Worm (Caenorhabditis elegans) whole organism, young adult: ENCODE results near the gene Y110A2AL.2.

Source experiments
- D2030.7 ChIP-seq: fragments of 200-800 bp; sonication (Bioruptor generic); IDR thresholded peaks from 2 replicates; pipeline ENCODE4 v1.3.6; 2022; ENCODE audit warnings: missing genetic modification reagents, missing genetic modification characterization, missing compliant biosample characterization
- F52B5.7 ChIP-seq: sonication (generic microtip); optimal IDR thresholded peaks from 2 replicates; lab custom pipeline; 2016; ENCODE audit warnings: mild to moderate bottlenecking, missing genetic modification characterization, missing compliant biosample characterization
- ceh-100 ChIP-seq: fragments of 200-800 bp; sonication (Bioruptor generic); IDR thresholded peaks from 2 replicates; pipeline ENCODE4 v1.3.6; 2022; ENCODE audit warnings: missing genetic modification reagents, missing genetic modification characterization, missing compliant biosample characterization
- ceh-40 ChIP-seq: fragments of 200-800 bp; sonication (Bioruptor generic); IDR thresholded peaks from 2 replicates; pipeline ENCODE4 v1.3.6; 2022; ENCODE audit warnings: missing genetic modification characterization, missing compliant biosample characterization
- ceh-91 ChIP-seq: fragments of 200-800 bp; sonication (Bioruptor generic); IDR thresholded peaks from 2 replicates; pipeline ENCODE4 v1.3.6; 2022; ENCODE audit warnings: missing genetic modification reagents, missing genetic modification characterization, missing compliant biosample characterization
- egrh-3 ChIP-seq: fragments of 200-800 bp; sonication (Bioruptor generic); IDR thresholded peaks from 2 replicates; pipeline ENCODE4 v1.3.6; 2022; ENCODE audit warnings: missing genetic modification reagents, missing genetic modification characterization, missing compliant biosample characterization
- let-607 ChIP-seq, 2 experiments: fragments of 200-800 bp in 1 of 2; sonication (Bioruptor generic) in 1 of 2; sonication (generic microtip) in 1 of 2; optimal IDR thresholded peaks; 2 replicates each; lab custom pipeline; 2016 to 2018; ENCODE audit warnings: mild to moderate bottlenecking in 2 of 2, missing compliant biosample characterization in 2 of 2, missing genetic modification characterization in 2 of 2, moderate library complexity in 2 of 2, missing genotype in 1 of 2
- lin-35 ChIP-seq, 3 experiments: fragments of 150-350 bp in 2 of 3; sonication (generic microtip) in 1 of 3; optimal IDR thresholded peaks; 2 replicates each; lab custom pipeline; 2014 to 2018; ENCODE audit warnings: missing biosample characterization in 3 of 3, missing genetic modification characterization in 3 of 3, missing genetic modification reagents in 3 of 3
- madf-3 ChIP-seq: fragments of 200-800 bp; sonication (Bioruptor generic); IDR thresholded peaks from 2 replicates; pipeline ENCODE4 v1.3.6; 2022; ENCODE audit warnings: missing genetic modification reagents, missing genetic modification characterization, missing compliant biosample characterization
- nhr-27 ChIP-seq: fragments of 200-800 bp; sonication (Bioruptor generic); optimal IDR thresholded peaks from 2 replicates; lab custom pipeline; 2018; ENCODE audit warnings: mild to moderate bottlenecking, missing genetic modification characterization, moderate library complexity, missing compliant biosample characterization
- nhr-90 ChIP-seq: sonication (generic microtip); optimal IDR thresholded peaks from 2 replicates; lab custom pipeline; 2016; ENCODE audit warnings: missing genotype, mild to moderate bottlenecking, missing genetic modification characterization, missing compliant biosample characterization

ce11 chrII:2874801-2875200, 7.0 kb downstream of the Y110A2AL.2 start, which contains the start of gene Y110A2AL.1:
- TF ChIP-seq madf-3 (no peak), ceh-91 (GFP tag; lab: Robert Waterston, UW) (no peak), lin-35 (GFP tag; optimal IDR thresholded peaks at IDR 0.05; lab: Kevin White, UChicago) (no peak), egrh-3 (GFP tag; lab: Robert Waterston, UW) (no peak), nhr-27 (tag; lab: Kevin White, UChicago) (no peak), F52B5.7 (tag; lab: Kevin White, UChicago) (no peak), D2030.7 (GFP tag; lab: Robert Waterston, UW) (no peak), nhr-90 (tag; lab: Kevin White, UChicago) (no peak), let-607 (tag; optimal IDR thresholded peaks at IDR 0.05; lab: Kevin White, UChicago) (no peak), ceh-40 (GFP tag; lab: Robert Waterston, UW) (no peak), ceh-100 (GFP tag; lab: Robert Waterston, UW) (no peak)
